Worm (Caenorhabditis elegans) whole organism, dauer: ENCODE data around the gene T07F10.3.

Source experiments
- unc-62 ChIP-seq: sonication (generic microtip); optimal IDR thresholded peaks from 2 replicates; lab custom pipeline; 2017; ENCODE audit warnings: missing biosample characterization, missing genetic modification reagents, missing genetic modification characterization

T07F10.3 gene

DNA sequence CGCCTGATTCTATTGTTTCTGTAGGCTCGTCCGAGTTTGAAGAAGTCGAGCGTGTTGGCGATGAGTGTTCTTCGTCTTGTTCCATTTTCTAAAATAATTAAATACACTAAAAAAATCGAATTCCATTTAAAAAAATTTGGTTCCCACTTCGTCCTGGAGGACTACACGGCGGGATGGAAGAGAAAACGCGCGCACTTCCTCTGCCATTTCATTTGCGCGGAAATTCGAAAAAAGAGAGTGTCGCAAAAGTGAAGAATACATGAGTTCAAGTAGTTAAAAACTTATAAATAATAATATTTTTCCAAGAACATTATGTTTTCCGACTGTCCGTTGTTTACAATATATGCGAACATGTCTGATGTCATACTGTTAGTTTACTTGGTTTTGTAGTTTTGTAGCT lies at the start of gene T07F10.3:
Gene T07F10.3 (minus strand): TSS at position 98 of the 400 bp plus-strand sequence.
- TF ChIP-seq unc-62 (GFP tag; lab: Kevin White, UChicago): no peak

- no peak for TF ChIP-seq unc-62 (GFP tag; lab: Kevin White, UChicago)
Observed at ce11 chrV:12909544-12910157, 39.8 kb upstream of the T07F10.3 start, which contains the start of gene nid-1. Gene nid-1, plus strand, starts transcription at chrV:12910107.

DNA sequence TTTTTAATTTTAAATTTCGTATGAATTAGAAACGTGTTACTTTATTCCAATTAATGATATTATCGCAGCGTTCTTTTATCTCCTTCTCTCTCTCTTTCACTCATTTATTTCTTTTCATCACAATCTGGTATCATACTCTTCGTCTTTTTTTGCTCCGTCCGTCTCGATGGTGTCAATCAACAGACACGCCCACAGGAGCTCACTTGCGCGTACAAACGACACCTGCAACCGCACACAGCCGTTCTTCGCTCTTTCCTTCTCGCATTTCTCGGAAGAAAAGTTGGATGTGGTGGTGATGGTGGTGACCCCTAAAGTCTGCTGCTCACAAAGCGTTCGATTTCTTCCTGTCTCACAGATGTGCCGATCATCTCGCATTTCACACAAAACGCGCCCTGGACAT lies 38.8 kb upstream of the T07F10.3 start:
- TF ChIP-seq unc-62 (GFP tag; lab: Kevin White, UChicago): no peak

ce11 chrV:12907436-12907835 lies 37.6 kb upstream of the T07F10.3 start:
- no peak for TF ChIP-seq unc-62 (GFP tag; lab: Kevin White, UChicago)

ce11 chrV:12906732-12907131 lies 36.9 kb upstream of the T07F10.3 start, which contains the start of gene ttr-29:
Gene ttr-29, minus strand, starts transcription at chrV:12906832.
- no peak for TF ChIP-seq unc-62 (GFP tag; lab: Kevin White, UChicago)

DNA sequence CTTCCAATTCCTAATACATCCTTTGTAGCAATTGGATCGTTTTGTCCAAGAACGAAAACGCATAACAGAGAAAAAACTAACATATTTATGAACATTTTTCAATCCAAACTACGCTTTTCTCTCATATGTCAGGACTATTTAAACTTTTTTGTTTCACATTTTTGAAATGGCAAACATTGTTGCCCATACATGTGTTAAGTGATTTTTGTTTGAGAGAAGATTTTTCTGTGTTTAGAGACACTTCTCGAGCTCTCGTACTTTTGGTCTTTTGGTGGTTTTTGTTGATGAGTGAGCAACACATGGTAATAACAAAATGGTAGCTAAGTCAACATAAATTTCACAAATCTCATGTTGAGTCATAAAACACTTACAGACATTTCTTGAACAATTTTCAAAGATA lies 35.2 kb upstream of the T07F10.3 start, which contains the start of gene ttr-28:
Gene ttr-28 (minus strand): TSS at position 101 of the 400 bp plus-strand sequence.
- no peak for TF ChIP-seq unc-62 (GFP tag; lab: Kevin White, UChicago)

DNA sequence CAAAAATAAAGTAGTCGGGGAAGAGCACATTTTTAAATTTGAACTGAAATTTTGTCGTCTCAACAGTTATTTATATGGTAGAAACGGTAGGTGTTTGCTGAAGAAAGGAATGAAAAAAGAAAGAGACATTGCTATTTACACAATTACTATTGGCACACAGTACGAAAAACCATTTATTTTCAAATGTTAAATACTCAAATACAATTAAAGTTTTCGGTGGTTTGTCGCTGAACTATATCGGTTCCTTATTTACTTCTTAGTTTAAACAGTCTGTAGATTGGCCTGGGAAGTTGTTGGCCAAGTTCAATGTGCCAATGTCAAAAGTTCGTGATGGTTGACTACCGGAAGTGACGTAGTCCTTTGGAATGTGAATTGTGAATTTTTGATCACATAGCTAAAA lies 34.2 kb upstream of the T07F10.3 start, which contains the start of gene ttr-27:
Gene ttr-27 (minus strand): TSS at position 45 of the 400 bp plus-strand sequence.
- no peak for TF ChIP-seq unc-62 (GFP tag; lab: Kevin White, UChicago)

DNA sequence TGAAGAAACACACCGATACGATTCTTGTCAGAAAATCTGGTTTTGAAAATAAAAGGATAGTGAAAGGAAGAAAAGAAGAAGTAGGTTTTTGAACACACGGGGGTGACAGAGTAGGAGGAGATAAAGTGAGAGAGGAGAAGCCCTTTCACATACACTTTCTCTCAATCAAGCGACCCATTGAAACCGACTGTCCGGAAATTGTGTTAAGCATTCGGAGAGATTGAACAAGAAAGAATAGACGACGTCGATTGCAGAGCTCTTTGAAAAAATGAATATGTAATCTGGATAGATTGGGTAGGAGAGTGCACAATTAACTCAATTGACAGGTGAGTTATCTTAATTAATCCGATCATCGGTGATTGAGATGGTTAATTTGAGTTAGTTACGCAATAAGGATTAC lies 31.5 kb upstream of the T07F10.3 start:
- no peak for TF ChIP-seq unc-62 (GFP tag; lab: Kevin White, UChicago)

DNA sequence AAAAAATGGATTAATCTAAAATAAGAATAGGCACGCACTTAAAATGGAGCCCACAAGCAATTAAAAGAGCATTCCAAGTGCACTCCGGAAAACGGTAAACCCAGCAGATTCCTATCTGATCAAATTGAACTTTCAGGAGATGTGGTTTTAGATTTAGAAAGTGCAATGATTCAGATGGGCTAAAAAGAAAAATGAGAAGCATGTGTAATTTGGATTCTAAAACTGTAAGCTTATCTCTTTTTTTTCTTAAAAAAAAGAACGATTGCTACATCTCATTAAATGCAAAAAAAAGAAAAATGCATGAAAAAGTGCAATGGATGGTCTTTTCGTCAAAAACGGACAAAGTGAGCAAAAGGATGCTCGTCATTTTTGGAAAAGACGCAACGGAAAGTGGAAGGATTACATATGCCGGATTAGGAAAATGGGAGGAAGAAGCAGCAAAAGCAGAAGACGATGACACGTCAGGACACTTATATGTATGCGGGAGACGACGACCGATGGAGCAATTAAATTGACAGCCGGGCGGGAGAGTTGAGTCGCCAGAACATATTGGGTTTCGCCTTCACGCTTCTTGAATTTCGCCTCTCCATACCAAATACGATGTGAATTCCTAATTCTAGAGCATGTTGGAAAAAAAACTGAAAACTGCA lies 28.9 kb upstream of the T07F10.3 start:
- no peak for TF ChIP-seq unc-62 (GFP tag; lab: Kevin White, UChicago)

DNA sequence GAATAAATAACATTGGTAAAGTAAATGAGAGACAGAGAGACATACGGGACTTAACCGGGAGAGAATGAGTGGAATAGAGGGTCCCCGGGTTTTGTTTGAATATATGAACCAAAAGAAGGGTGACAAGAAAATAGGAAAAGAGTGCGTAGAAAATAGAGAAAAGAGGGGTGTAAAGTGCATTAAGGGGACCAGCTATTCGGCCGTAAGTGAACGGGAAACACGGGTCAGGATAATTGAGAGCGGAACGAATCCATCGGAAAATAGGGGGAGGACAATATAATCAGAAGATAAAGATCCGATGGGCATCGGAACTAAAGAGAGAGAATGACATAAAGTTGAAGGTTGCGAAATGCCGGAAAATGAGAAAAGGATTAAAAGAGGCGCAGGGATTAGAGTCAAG lies 27.5 kb upstream of the T07F10.3 start:
- TF ChIP-seq unc-62 (GFP tag; lab: Kevin White, UChicago): no peak

DNA sequence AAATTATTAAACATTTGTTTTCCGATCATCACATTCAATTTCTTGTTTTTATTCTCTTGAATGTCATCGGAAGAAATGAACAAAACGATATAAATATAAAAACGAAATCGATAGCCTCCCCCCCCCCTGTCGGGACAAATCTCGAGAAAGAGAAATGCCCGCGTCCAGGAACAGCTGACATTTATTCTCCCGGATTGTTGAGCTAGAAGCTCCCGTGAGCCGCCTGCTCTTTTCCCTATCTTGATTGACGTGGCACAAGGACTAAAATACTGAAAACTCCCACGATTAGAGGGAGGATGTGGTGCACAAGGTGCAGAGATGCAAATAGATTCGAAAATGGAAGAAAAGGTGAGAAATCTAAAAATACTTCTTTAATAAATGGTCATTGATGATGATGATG lies 27.0 kb upstream of the T07F10.3 start:
- TF ChIP-seq unc-62 (GFP tag; lab: Kevin White, UChicago): no peak

ce11 chrV:12895772-12896171 lies 25.9 kb upstream of the T07F10.3 start, which contains the start of gene ttbk-7:
Gene ttbk-7, minus strand, starts transcription at chrV:12895872.
- no peak for TF ChIP-seq unc-62 (GFP tag; lab: Kevin White, UChicago)

DNA sequence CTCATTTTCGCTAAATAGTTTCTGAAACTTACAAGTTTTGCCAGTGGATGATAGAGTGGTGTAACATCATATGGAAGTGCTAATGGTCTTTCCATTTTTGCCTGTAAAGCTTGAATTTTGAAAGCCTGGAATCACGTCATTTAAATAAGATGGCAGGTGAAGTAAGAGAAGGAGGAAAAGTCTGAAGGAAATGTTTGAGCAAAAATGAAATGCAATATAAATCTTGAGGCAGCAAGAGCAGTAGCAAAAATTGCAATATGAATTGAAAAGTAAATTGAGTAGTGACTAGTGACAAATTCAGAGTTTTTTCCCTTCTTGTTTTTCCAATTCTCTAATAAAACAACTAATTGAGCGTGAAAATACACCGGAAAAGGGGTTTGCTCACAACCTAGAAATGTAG lies 16.0 kb upstream of the T07F10.3 start, which contains the start of gene glb-24:
Gene glb-24 (minus strand): TSS at position 101 of the 400 bp plus-strand sequence.
- no peak for TF ChIP-seq unc-62 (GFP tag; lab: Kevin White, UChicago)

DNA sequence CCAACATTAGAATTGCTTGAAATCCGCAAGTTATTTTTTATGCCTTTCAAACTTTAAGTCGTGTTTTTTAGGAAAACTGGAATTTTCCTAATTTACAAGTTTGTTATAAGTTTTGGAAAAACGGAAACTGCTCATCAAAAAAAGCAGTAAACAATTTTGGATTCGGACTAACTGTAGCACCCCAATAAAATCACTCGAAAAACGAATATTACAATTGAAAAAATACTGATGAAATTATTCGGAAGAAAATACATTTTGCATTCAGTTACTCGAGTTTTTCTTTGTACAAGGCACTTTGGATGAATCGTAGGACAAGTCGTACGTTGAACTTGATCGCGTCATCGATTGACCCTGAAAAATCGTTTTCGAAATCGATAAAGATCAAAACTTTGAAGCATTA lies 12.5 kb upstream of the T07F10.3 start:
- no peak for TF ChIP-seq unc-62 (GFP tag; lab: Kevin White, UChicago)

- no peak for TF ChIP-seq unc-62 (GFP tag; lab: Kevin White, UChicago)
Observed at ce11 chrV:12881396-12881795, 11.6 kb upstream of the T07F10.3 start.

DNA sequence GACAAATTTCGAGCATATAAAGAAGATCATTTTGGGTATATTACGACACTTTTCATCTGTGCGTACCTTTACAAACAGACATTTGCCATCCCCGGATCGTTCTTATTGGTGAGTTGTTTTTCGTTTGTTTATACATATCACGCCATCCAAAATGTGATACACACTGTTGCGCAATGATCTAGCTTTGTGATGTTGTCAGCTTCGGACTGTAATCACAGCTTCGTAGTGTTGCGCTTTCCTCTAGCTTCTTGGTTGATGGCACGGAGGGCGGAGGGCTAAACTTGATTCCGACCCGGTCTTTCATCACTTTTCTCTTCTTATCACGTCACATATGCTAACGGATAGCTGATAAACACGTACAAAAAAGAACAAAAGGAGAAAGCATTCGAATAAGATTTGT lies 9.5 kb upstream of the T07F10.3 start:
- no peak for TF ChIP-seq unc-62 (GFP tag; lab: Kevin White, UChicago)

DNA sequence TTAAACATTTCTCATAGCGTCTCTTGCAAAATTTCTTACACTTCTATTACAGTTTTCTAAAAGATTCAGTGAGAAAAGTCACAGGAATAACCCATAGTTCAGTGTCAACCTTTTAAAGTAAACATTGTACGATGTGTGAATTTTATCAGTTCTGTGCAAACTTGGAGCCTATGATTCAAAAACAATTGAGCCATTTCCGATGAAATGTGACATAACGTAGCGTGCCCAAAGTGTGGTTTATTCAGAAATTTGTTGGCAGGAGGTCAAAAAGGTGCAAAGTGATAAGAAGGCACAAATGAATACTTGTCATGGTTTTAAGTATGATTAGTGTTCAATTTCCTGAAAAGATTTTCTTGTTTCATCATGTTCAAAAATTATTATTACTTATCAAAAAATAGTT lies 7.7 kb upstream of the T07F10.3 start:
- TF ChIP-seq unc-62 (GFP tag; lab: Kevin White, UChicago): no peak
